Fruit fly (Drosophila melanogaster) whole organism, embryonic: Measurements from ENCODE around the gene Agpat3.

Experiments
- CG10147 ChIP-seq: fragments of 200-800 bp; sonication (Bioruptor generic); optimal IDR thresholded peaks from 2 replicates; lab custom pipeline; 2019; ENCODE audit warnings: missing biosample characterization, mild to moderate bottlenecking, missing genetic modification characterization, moderate library complexity
- CG10209 ChIP-seq: fragments of 200-800 bp; sonication (Bioruptor generic); optimal IDR thresholded peaks from 3 replicates; lab custom pipeline; 2017; ENCODE audit warnings: missing biosample characterization, mild to moderate bottlenecking, missing genetic modification characterization, missing genetic modification reagents
- CG10543 ChIP-seq: fragments of 200-800 bp; sonication (Bioruptor generic); optimal IDR thresholded peaks from 3 replicates; lab custom pipeline; 2017; ENCODE audit warnings: missing biosample characterization, mild to moderate bottlenecking, missing genetic modification characterization, moderate library complexity
- CG10565 ChIP-seq: fragments of 200-800 bp; sonication (Bioruptor generic); optimal IDR thresholded peaks from 3 replicates; lab custom pipeline; 2016; ENCODE audit warnings: missing biosample characterization, mild to moderate bottlenecking, missing genetic modification characterization
- CG11695 ChIP-seq: fragments of 200-800 bp; sonication (Bioruptor generic); IDR thresholded peaks from 3 replicates; pipeline ENCODE4 v1.3.6; 2022; ENCODE audit warnings: missing biosample characterization, missing genetic modification characterization
- CG12071 ChIP-seq: fragments of 200-800 bp; sonication (Bioruptor generic); optimal IDR thresholded peaks from 3 replicates; lab custom pipeline; 2018; ENCODE audit warnings: missing biosample characterization, mild to moderate bottlenecking, missing genetic modification characterization
- CG1233 ChIP-seq: fragments of 200-800 bp; sonication (Bioruptor generic); optimal IDR thresholded peaks from 4 replicates; lab custom pipeline; 2018; ENCODE audit warnings: missing biosample characterization, mild to moderate bottlenecking, missing genetic modification characterization
- CG12391 ChIP-seq: fragments of 200-800 bp; sonication (Bioruptor generic); optimal IDR thresholded peaks from 3 replicates; lab custom pipeline; 2018; ENCODE audit warnings: missing biosample characterization, mild to moderate bottlenecking, missing genetic modification characterization, moderate library complexity
- CG13424 ChIP-seq: fragments of 200-800 bp; sonication (Bioruptor generic); optimal IDR thresholded peaks from 2 replicates; lab custom pipeline; 2019; ENCODE audit warnings: missing biosample characterization, mild to moderate bottlenecking, missing genetic modification characterization, moderate library complexity
- CG13624 ChIP-seq: fragments of 200-800 bp; sonication (Bioruptor generic); optimal IDR thresholded peaks from 2 replicates; lab custom pipeline; 2016; ENCODE audit warnings: missing biosample characterization, missing genetic modification characterization
- CG14710 ChIP-seq: fragments of 200-800 bp; sonication (Bioruptor generic); optimal IDR thresholded peaks from 3 replicates; lab custom pipeline; 2019; ENCODE audit warnings: missing biosample characterization, mild to moderate bottlenecking, missing genetic modification characterization, moderate library complexity
- CG1529 ChIP-seq: fragments of 200-800 bp; sonication (Bioruptor generic); optimal IDR thresholded peaks from 3 replicates; lab custom pipeline; 2018; ENCODE audit warnings: missing biosample characterization, missing genetic modification characterization
- CG18619 ChIP-seq: fragments of 200-800 bp; sonication (Bioruptor generic); optimal IDR thresholded peaks from 3 replicates; lab custom pipeline; 2017; ENCODE audit warnings: missing biosample characterization, mild to moderate bottlenecking, missing genetic modification characterization
- CG2120 ChIP-seq: fragments of 200-800 bp; sonication (Bioruptor generic); optimal IDR thresholded peaks from 3 replicates; lab custom pipeline; 2016; ENCODE audit warnings: missing biosample characterization, missing genetic modification characterization
- CG3281 ChIP-seq: fragments of 200-800 bp; sonication (Bioruptor generic); optimal IDR thresholded peaks from 3 replicates; lab custom pipeline; 2017; ENCODE audit warnings: missing biosample characterization, mild to moderate bottlenecking, missing genetic modification characterization
- CG34376 ChIP-seq: fragments of 200-800 bp; sonication (Bioruptor generic); optimal IDR thresholded peaks from 2 replicates; lab custom pipeline; 2018; ENCODE audit warnings: missing biosample characterization, mild to moderate bottlenecking, missing genetic modification characterization
- CG4360 ChIP-seq: fragments of 200-800 bp; sonication (Bioruptor generic); IDR thresholded peaks from 2 replicates; pipeline ENCODE4 v1.3.6; 2022; ENCODE audit warnings: missing biosample characterization, missing genetic modification characterization
- CG4404 ChIP-seq: fragments of 200-800 bp; sonication (Bioruptor generic); IDR thresholded peaks from 2 replicates; pipeline ENCODE4 v1.3.6; 2022; ENCODE audit warnings: missing biosample characterization, missing genetic modification characterization
- CG7271 ChIP-seq: fragments of 200-800 bp; sonication (Bioruptor generic); optimal IDR thresholded peaks from 2 replicates; lab custom pipeline; 2018; ENCODE audit warnings: missing biosample characterization, mild to moderate bottlenecking, missing genetic modification characterization, moderate library complexity
- CG7928 ChIP-seq: fragments of 200-800 bp; sonication (Bioruptor generic); optimal IDR thresholded peaks from 2 replicates; lab custom pipeline; 2017; ENCODE audit warnings: missing biosample characterization, mild to moderate bottlenecking, missing genetic modification characterization
- Dbx ChIP-seq: fragments of 200-800 bp; sonication (Bioruptor generic); IDR thresholded peaks from 3 replicates; pipeline ENCODE4 v1.3.6; 2022; ENCODE audit warnings: missing biosample characterization, missing genetic modification characterization
- ERR ChIP-seq: fragments of 200-800 bp; sonication (Bioruptor generic); optimal IDR thresholded peaks from 2 replicates; lab custom pipeline; 2016; ENCODE audit warnings: missing biosample characterization, missing genetic modification characterization
- Fer3 ChIP-seq: fragments of 200-800 bp; sonication (Bioruptor generic); optimal IDR thresholded peaks from 2 replicates; lab custom pipeline; 2018; ENCODE audit warnings: missing biosample characterization, mild to moderate bottlenecking, missing genetic modification characterization, moderate library complexity
- GATAe ChIP-seq: fragments of 200-800 bp; sonication (Bioruptor generic); conservative IDR thresholded peaks from 2 replicates; pipeline ENCODE4 v1.3.6; 2022; ENCODE audit warnings: missing biosample characterization, missing genetic modification characterization
- Gsc ChIP-seq: fragments of 200-800 bp; sonication (Bioruptor generic); IDR thresholded peaks from 2 replicates; pipeline ENCODE4 v1.3.6; 2022; ENCODE audit warnings: missing biosample characterization, missing genetic modification characterization
- HHEX ChIP-seq: fragments of 200-800 bp; sonication (Bioruptor generic); optimal IDR thresholded peaks from 3 replicates; lab custom pipeline; 2017; ENCODE audit warnings: missing biosample characterization, mild to moderate bottlenecking, missing genetic modification characterization, missing genetic modification reagents
- Jarid2 ChIP-seq: fragments of 200-800 bp; sonication (Bioruptor generic); optimal IDR thresholded peaks from 3 replicates; lab custom pipeline; 2017; ENCODE audit warnings: mild to moderate bottlenecking, missing biosample characterization, missing genetic modification reagents, missing genetic modification characterization
- Lpt ChIP-seq: fragments of >200 bp; optimal IDR thresholded peaks from 2 replicates; lab custom pipeline; 2018; ENCODE audit warnings: missing biosample characterization, missing genetic modification characterization
- Mad ChIP-seq: fragments of 200-800 bp; sonication (Bioruptor generic); optimal IDR thresholded peaks from 2 replicates; lab custom pipeline; 2016; ENCODE audit warnings: missing biosample characterization, missing genetic modification characterization
- Med ChIP-seq: fragments of 200-800 bp; sonication (Bioruptor generic); peaks from one replicate; lab custom pipeline; 2016; ENCODE audit warnings: missing biosample characterization, missing genetic modification characterization, mild to moderate bottlenecking, inconsistent platforms, moderate library complexity
- Meics ChIP-seq: fragments of 200-800 bp; sonication (Bioruptor generic); optimal IDR thresholded peaks from 2 replicates; lab custom pipeline; 2017; ENCODE audit warnings: missing biosample characterization, mild to moderate bottlenecking, missing genetic modification characterization
- Mrtf ChIP-seq: fragments of 200-800 bp; sonication (Bioruptor generic); IDR thresholded peaks from 3 replicates; pipeline ENCODE4 v1.3.6; 2022; ENCODE audit warnings: missing biosample characterization, missing genetic modification characterization
- Rx ChIP-seq: fragments of 200-800 bp; sonication (Bioruptor generic); IDR thresholded peaks from 2 replicates; pipeline ENCODE4 v1.3.6; 2022; ENCODE audit warnings: missing biosample characterization, missing genetic modification characterization
- Spps ChIP-seq: fragments of 200-800 bp; sonication (Bioruptor generic); optimal IDR thresholded peaks from 2 replicates; lab custom pipeline; 2018; ENCODE audit warnings: missing biosample characterization, mild to moderate bottlenecking, missing genetic modification characterization
- TFAM ChIP-seq: fragments of 200-800 bp; sonication (Bioruptor generic); optimal IDR thresholded peaks from 2 replicates; lab custom pipeline; 2017; ENCODE audit warnings: missing biosample characterization, missing genetic modification characterization, inconsistent platforms
- Taf1 ChIP-seq: fragments of 200-800 bp; sonication (Bioruptor generic); IDR thresholded peaks from 2 replicates; pipeline ENCODE4 v1.3.6; 2022; ENCODE audit warnings: missing biosample characterization, missing genetic modification characterization
- ato ChIP-seq: fragments of 200-800 bp; sonication (Bioruptor generic); IDR thresholded peaks from 2 replicates; pipeline ENCODE4 v1.3.6; 2022; ENCODE audit warnings: missing biosample characterization, missing genetic modification characterization; ENCODE audit not compliant: partially characterized antibody
- bowl ChIP-seq: fragments of 200-800 bp; sonication (Bioruptor generic); IDR thresholded peaks from 2 replicates; pipeline ENCODE4 v1.3.6; 2022; ENCODE audit warnings: missing biosample characterization, missing genetic modification characterization
- croc ChIP-seq: fragments of 200-800 bp; sonication (Bioruptor generic); conservative IDR thresholded peaks from 3 replicates; pipeline ENCODE4 v1.3.6; 2022; ENCODE audit warnings: missing biosample characterization, missing genetic modification characterization
- gro ChIP-seq: fragments of 200-800 bp; sonication (Bioruptor generic); optimal IDR thresholded peaks from 2 replicates; lab custom pipeline; 2016; ENCODE audit warnings: missing biosample characterization, missing genetic modification characterization
- ken ChIP-seq: fragments of 200-800 bp; sonication (Bioruptor generic); IDR thresholded peaks from 3 replicates; pipeline ENCODE4 v1.3.6; 2022; ENCODE audit warnings: missing biosample characterization, missing genetic modification characterization
- nerfin-1 ChIP-seq: fragments of 200-800 bp; sonication (Bioruptor generic); optimal IDR thresholded peaks from 3 replicates; lab custom pipeline; 2019; ENCODE audit warnings: missing biosample characterization, mild to moderate bottlenecking, missing genetic modification characterization, moderate library complexity
- ranshi ChIP-seq: fragments of 200-800 bp; sonication (Bioruptor generic); IDR thresholded peaks from 2 replicates; pipeline ENCODE4 v1.3.6; 2022; ENCODE audit warnings: missing biosample characterization, missing genetic modification characterization
- row ChIP-seq: fragments of 200-800 bp; sonication (Bioruptor generic); IDR thresholded peaks from 3 replicates; pipeline ENCODE4 v1.3.6; 2022; ENCODE audit warnings: missing biosample characterization, missing genetic modification characterization
- sens ChIP-seq: fragments of 200-800 bp; sonication (Bioruptor generic); peaks from one replicate; lab custom pipeline; 2016; ENCODE audit warnings: missing biosample characterization, missing genetic modification characterization
- slbo ChIP-seq: fragments of 200-800 bp; sonication (Bioruptor generic); IDR thresholded peaks from 2 replicates; pipeline ENCODE4 v1.3.6; 2022; ENCODE audit warnings: missing biosample characterization, missing genetic modification characterization
- sug ChIP-seq: fragments of 200-800 bp; optimal IDR thresholded peaks from 2 replicates; lab custom pipeline; 2019; ENCODE audit warnings: missing biosample characterization, mild to moderate bottlenecking, missing genetic modification characterization, moderate library complexity
- usp ChIP-seq: fragments of >200 bp; optimal IDR thresholded peaks from 2 replicates; lab custom pipeline; 2017; ENCODE audit warnings: missing biosample characterization, missing genetic modification characterization
- z ChIP-seq: fragments of 200-800 bp; sonication (Bioruptor generic); IDR thresholded peaks from 3 replicates; pipeline ENCODE4 v1.3.6; 2022; ENCODE audit warnings: missing biosample characterization, missing genetic modification characterization
- zen2 ChIP-seq: fragments of 200-800 bp; sonication (Bioruptor generic); IDR thresholded peaks from 3 replicates; pipeline ENCODE4 v1.3.6; 2022; ENCODE audit warnings: missing biosample characterization, missing genetic modification characterization; ENCODE audit not compliant: partially characterized antibody

The Agpat3 gene

dm6 chr3L:16359219-16359748 is 26.5 kb downstream of the Agpat3 start, which contains the start of gene ringer (continued):
- TF ChIP-seq CG3281 (peak; percentile 27), Meics (GFP tag; lab: Kevin White, UChicago) (peak; percentile 33), CG18619 (GFP tag; lab: Kevin White, UChicago) (peak; percentile 10), Lpt (GFP tag; lab: Kevin White, UChicago) (no peak), sug (peak; percentile 25), Gsc (no peak), CG4360 (no peak), CG10565 (GFP tag; lab: Kevin White, UChicago) (no peak), Fer3 (tag; lab: Kevin White, UChicago) (peak; percentile 6), gro (GFP tag; lab: Kevin White, UChicago) (peak; percentile 29), z (GFP tag; lab: Robert Waterston, UW) (peak; percentile 86; the same call in 1 of the 3 replicates), CG34376 (GFP tag; lab: Kevin White, UChicago) (peak; percentile 35), GATAe (GFP tag; lab: Robert Waterston, UW) (no peak), CG12071 (peak; percentile 0), Dbx (0 out of 3 replicates have a peak, but pooled peaks have one; percentile 31), slbo (GFP tag; lab: Robert Waterston, UW) (0 out of 2 replicates have a peak, but pooled peaks have one; percentile 39), CG14710 (no peak), CG13424 (tag; lab: Kevin White, UChicago) (no peak), CG10543 (GFP tag; lab: Kevin White, UChicago) (peak; percentile 9), CG7271 (no peak), ken (GFP tag; lab: Robert Waterston, UW) (no peak), Jarid2 (GFP tag; lab: Kevin White, UChicago) (peak; percentile 29), zen2 (GFP tag; lab: Robert Waterston, UW) (no peak)
- TF ChIP-seq, all 482 proteins: peak for 32

- TF ChIP-seq row (0 out of 3 replicates have a peak, but pooled peaks have one; percentile 20), CG12391 (tag; lab: Kevin White, UChicago) (no peak), Taf1 (GFP tag; lab: Robert Waterston, UW) (0 out of 2 replicates have a peak, but pooled peaks have one; percentile 20), ranshi (GFP tag; lab: Robert Waterston, UW) (no peak), CG1233 (GFP tag; lab: Kevin White, UChicago) (no peak), CG1529 (no peak), ato (GFP tag; lab: Robert Waterston, UW) (no peak), Rx (no peak), bowl (GFP tag; lab: Robert Waterston, UW) (no peak), Mad (GFP tag; lab: Kevin White, UChicago) (no peak), CG13624 (no peak), usp (GFP tag; lab: Kevin White, UChicago) (no peak), Mrtf (GFP tag; lab: Robert Waterston, UW) (no peak), CG4404 (GFP tag; lab: Robert Waterston, UW) (no peak), TFAM (no peak), CG7928 (GFP tag; lab: Kevin White, UChicago) (no peak), gro (GFP tag; lab: Kevin White, UChicago) (no peak), ERR (GFP tag; lab: Kevin White, UChicago) (no peak), Spps (tag; lab: Kevin White, UChicago) (no peak), HHEX (GFP tag; lab: Kevin White, UChicago) (no peak), CG11695 (GFP tag; lab: Robert Waterston, UW) (no peak), nerfin-1 (tag; lab: Kevin White, UChicago) (no peak), Med (GFP tag; lab: Kevin White, UChicago) (peak; percentile 74), sens (GFP tag; lab: Kevin White, UChicago) (peak; percentile 11), CG2120 (GFP tag; lab: Kevin White, UChicago) (peak; percentile 11), CG10147 (GFP tag; lab: Kevin White, UChicago) (no peak), CG10209 (no peak), croc (GFP tag; lab: Robert Waterston, UW) (no peak)
Measured at dm6 chr3L:16357860-16358259, 27.9 kb downstream of the Agpat3 start.
